Fruit fly (Drosophila melanogaster): Measurements from ENCODE around the gene Task7.

Gene Task7

DNA sequence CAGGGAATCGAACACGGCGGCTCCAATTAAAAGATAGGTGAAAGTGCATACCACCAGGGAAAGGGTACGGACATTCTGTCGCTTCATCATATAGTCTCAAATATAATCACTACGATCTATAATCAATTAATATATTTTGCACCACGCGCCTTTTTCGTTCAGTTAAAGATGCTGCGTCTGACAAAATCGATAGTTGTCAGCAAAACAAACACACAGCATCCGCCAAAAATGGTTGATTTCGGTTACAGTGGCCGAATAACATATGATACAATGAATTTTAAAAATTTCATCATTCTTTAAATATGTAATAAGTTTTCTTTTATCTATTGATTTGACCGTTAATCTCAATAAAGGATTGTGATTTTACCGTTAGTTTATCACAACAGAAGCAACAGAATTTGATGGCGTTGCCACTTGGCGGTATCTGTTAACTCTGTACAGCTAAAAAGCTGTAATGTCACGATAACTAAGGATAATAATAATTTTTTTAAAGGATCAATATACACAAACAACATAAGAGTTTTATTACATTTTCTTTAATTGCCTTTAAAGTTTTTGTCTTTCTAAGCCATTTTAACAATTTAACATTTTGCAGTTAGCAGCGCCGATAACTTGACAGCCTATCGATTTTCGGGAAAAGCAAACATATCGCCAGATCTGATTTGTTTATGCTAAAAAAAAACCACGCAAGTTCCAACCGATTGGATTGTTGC, at the start of gene Task7, which contains the start of gene alpha-Man-IIa:
Gene Task7 (minus strand): TSS at position 366 of the 713 bp plus-strand sequence.
Gene alpha-Man-IIa (plus strand): TSS at position 621 of the 713 bp plus-strand sequence.
- TF ChIP-seq org-1 (GFP tag; optimal IDR thresholded peaks at IDR 0.05) (no peak), tgo (GFP tag; IDR thresholded peaks at IDR 0.05) (no peak), lilli (GFP tag; optimal IDR thresholded peaks at IDR 0.05) (peak; percentile 6), NC2α (GFP tag; optimal IDR thresholded peaks at IDR 0.05) (no peak), CG16779 (GFP tag; IDR thresholded peaks at IDR 0.05) (no peak), CG17385 (GFP tag; optimal IDR thresholded peaks at IDR 0.05) (no peak), ab (GFP tag; optimal IDR thresholded peaks at IDR 0.05) (no peak), unc-4 (GFP tag; IDR thresholded peaks at IDR 0.05; ENCODE audit: partially characterized antibody) (peak; percentile 49; the same call in 1 of the 2 replicates), Hmr (GFP tag; optimal IDR thresholded peaks at IDR 0.05) (no peak), CG12236 (GFP tag; optimal IDR thresholded peaks at IDR 0.05) (no peak), CG12659 (GFP tag; optimal IDR thresholded peaks at IDR 0.05) (peak; percentile 12), en (GFP tag; optimal IDR thresholded peaks at IDR 0.05) (no peak), Dll (GFP tag; IDR thresholded peaks at IDR 0.05; ENCODE audit: partially characterized antibody) (peak; percentile 74; the same call in 3 of the 4 replicates), Med (GFP tag) (peak; percentile 50), sqz (GFP tag; optimal IDR thresholded peaks at IDR 0.05) (peak; percentile 71), Max (GFP tag; optimal IDR thresholded peaks at IDR 0.05) (no peak), CG11456 (GFP tag; IDR thresholded peaks at IDR 0.05) (no peak), Bgb (GFP tag; IDR thresholded peaks at IDR 0.05; ENCODE audit: partially characterized antibody) (0 out of 2 replicates have a peak, but pooled peaks have one; percentile 31), wek (GFP tag; optimal IDR thresholded peaks at IDR 0.05) (no peak), Hey (tag; optimal IDR thresholded peaks at IDR 0.05) (no peak), gcm (GFP tag; optimal IDR thresholded peaks at IDR 0.05) (no peak), CG10267 (tag; optimal IDR thresholded peaks at IDR 0.05) (peak; percentile 42), sens (GFP tag) (peak; percentile 83), slou (GFP tag; optimal IDR thresholded peaks at IDR 0.05) (no peak), grau (tag; optimal IDR thresholded peaks at IDR 0.05) (no peak), Sry-δ (GFP tag; optimal IDR thresholded peaks at IDR 0.05) (peak; percentile 2), Dref (GFP tag; IDR thresholded peaks at IDR 0.05) (peak; percentile 66), CHES-1-like (GFP tag; optimal IDR thresholded peaks at IDR 0.05) (no peak), CoRest (tag; optimal IDR thresholded peaks at IDR 0.05) (peak; percentile 42), zfh2 (GFP tag; optimal IDR thresholded peaks at IDR 0.05) (no peak), bbx (GFP tag; IDR thresholded peaks at IDR 0.05; ENCODE audit: partially characterized antibody) (peak; percentile 42; the same call in 1 of the 2 replicates), Hr3 (GFP tag; optimal IDR thresholded peaks at IDR 0.05) (no peak), shn (GFP tag; optimal IDR thresholded peaks at IDR 0.05) (no peak), Sin3A (optimal IDR thresholded peaks at IDR 0.05) (peak; percentile 24), pzg (GFP tag; optimal IDR thresholded peaks at IDR 0.05) (peak; percentile 38), CG2116 (GFP tag; optimal IDR thresholded peaks at IDR 0.05) (peak; percentile 66), CG34224 (GFP tag; IDR thresholded peaks at IDR 0.05; ENCODE audit: partially characterized antibody) (peak; percentile 47; the same call in 1 of the 3 replicates), stwl (tag; optimal IDR thresholded peaks at IDR 0.05) (peak; percentile 58), HLH4C (GFP tag; IDR thresholded peaks at IDR 0.05; ENCODE audit: partially characterized antibody) (peak; percentile 47; the same call in 2 of the 3 replicates), Doc3 (GFP tag; IDR thresholded peaks at IDR 0.05; ENCODE audit: partially characterized antibody) (0 out of 3 replicates have a peak, but pooled peaks have one; percentile 47), pan (optimal IDR thresholded peaks at IDR 0.05) (no peak), pan (GFP tag; optimal IDR thresholded peaks at IDR 0.05 in 1 of 2, IDR thresholded peaks at IDR 0.05 in 1 of 2) (no peak), Hr39 (optimal IDR thresholded peaks at IDR 0.05) (no peak), cato (GFP tag; optimal IDR thresholded peaks at IDR 0.05; ENCODE audit: borderline replicate concordance) (no peak), B-H1 (GFP tag; IDR thresholded peaks at IDR 0.05) (no peak), salm (tag; optimal IDR thresholded peaks at IDR 0.05) (no peak), sna (GFP tag; IDR thresholded peaks at IDR 0.05; ENCODE audit: partially characterized antibody) (0 out of 2 replicates have a peak, but pooled peaks have one; percentile 26), phol (tag; optimal IDR thresholded peaks at IDR 0.05) (peak; percentile 36), BEAF-32 (GFP tag; optimal IDR thresholded peaks at IDR 0.05) (peak; percentile 46)

Measured in whole organism, embryonic.